Fruit fly (Drosophila melanogaster) whole organism, embryonic: Measurements from ENCODE around the gene CG5568.
A peak's percentile ranks its signal among the peaks of the same experiment; 100 is the strongest.

Experiments
- Awh ChIP-seq: fragments of 200-800 bp; sonication (Bioruptor generic); IDR thresholded peaks from 2 replicates; pipeline ENCODE4, ENCODE4 v1.3.6; 2022; ENCODE audit warnings: missing biosample characterization, missing genetic modification characterization
- CG11085 ChIP-seq: fragments of 200-800 bp; sonication (Bioruptor generic); IDR thresholded peaks from 2 replicates; pipeline ENCODE4 v1.3.6; 2022; ENCODE audit warnings: missing biosample characterization, missing genetic modification characterization
- CG12219 ChIP-seq: fragments of 200-800 bp; sonication (Bioruptor generic); optimal IDR thresholded peaks from 3 replicates; lab custom pipeline; 2018; ENCODE audit warnings: missing biosample characterization, mild to moderate bottlenecking, missing genetic modification characterization
- CG14860 ChIP-seq: fragments of 200-800 bp; sonication (Bioruptor generic); IDR thresholded peaks from 3 replicates; pipeline ENCODE4 v1.3.6; 2022; ENCODE audit warnings: missing biosample characterization, missing genetic modification characterization; ENCODE audit not compliant: partially characterized antibody
- CG15011 ChIP-seq: fragments of 200-800 bp; sonication (Bioruptor generic); optimal IDR thresholded peaks from 3 replicates; lab custom pipeline; 2018; ENCODE audit warnings: missing biosample characterization, mild to moderate bottlenecking, missing genetic modification characterization
- CG15073 ChIP-seq: fragments of 200-800 bp; sonication (Bioruptor generic); optimal IDR thresholded peaks from 2 replicates; lab custom pipeline; 2016; ENCODE audit warnings: missing biosample characterization, missing genetic modification characterization
- CG1603 ChIP-seq: fragments of 200-800 bp; sonication (Bioruptor generic); optimal IDR thresholded peaks from 2 replicates; lab custom pipeline; 2019; ENCODE audit warnings: missing biosample characterization, mild to moderate bottlenecking, missing genetic modification characterization, moderate library complexity
- CG17568 ChIP-seq: fragments of 200-800 bp; sonication (Bioruptor generic); optimal IDR thresholded peaks from 2 replicates; lab custom pipeline; 2018; ENCODE audit warnings: missing biosample characterization, mild to moderate bottlenecking, missing genetic modification characterization, moderate library complexity
- CG2712 ChIP-seq: fragments of 200-800 bp; optimal IDR thresholded peaks from 3 replicates; lab custom pipeline; 2019; ENCODE audit warnings: missing biosample characterization, mild to moderate bottlenecking, missing genetic modification characterization, moderate library complexity
- CG33557 ChIP-seq: fragments of 200-800 bp; sonication (Bioruptor generic); optimal IDR thresholded peaks from 2 replicates; lab custom pipeline; 2019; ENCODE audit warnings: missing biosample characterization, mild to moderate bottlenecking, missing genetic modification characterization, moderate library complexity
- CG3847 ChIP-seq: fragments of 200-800 bp; sonication (Bioruptor generic); IDR thresholded peaks from 2 replicates; pipeline ENCODE4 v1.3.6; 2022; ENCODE audit warnings: missing biosample characterization, missing genetic modification characterization
- CG3995 ChIP-seq: fragments of 200-800 bp; sonication (Bioruptor generic); optimal IDR thresholded peaks from 3 replicates; lab custom pipeline; 2016; ENCODE audit warnings: missing biosample characterization, missing genetic modification characterization
- CG4282 ChIP-seq: fragments of 200-800 bp; sonication (Bioruptor generic); optimal IDR thresholded peaks from 2 replicates; lab custom pipeline; 2016; ENCODE audit warnings: missing biosample characterization, missing genetic modification characterization
- CG4404 ChIP-seq: fragments of 200-800 bp; sonication (Bioruptor generic); IDR thresholded peaks from 2 replicates; pipeline ENCODE4 v1.3.6; 2022; ENCODE audit warnings: missing biosample characterization, missing genetic modification characterization
- CG6683 ChIP-seq: fragments of 200-800 bp; sonication (Bioruptor generic); optimal IDR thresholded peaks from 2 replicates; lab custom pipeline; 2017; ENCODE audit warnings: missing biosample characterization, mild to moderate bottlenecking, missing genetic modification characterization, missing genetic modification reagents
- CG7372 ChIP-seq: fragments of 200-800 bp; sonication (Bioruptor generic); IDR thresholded peaks from 2 replicates; pipeline ENCODE4 v1.3.6; 2022; ENCODE audit warnings: missing biosample characterization, missing genetic modification characterization
- CG8281 ChIP-seq: fragments of 200-800 bp; sonication (Bioruptor generic); optimal IDR thresholded peaks from 2 replicates; lab custom pipeline; 2018; ENCODE audit warnings: missing biosample characterization, mild to moderate bottlenecking, missing genetic modification characterization, moderate library complexity
- Deaf1 ChIP-seq: fragments of 200-800 bp; optimal IDR thresholded peaks from 3 replicates; lab custom pipeline; 2019; ENCODE audit warnings: missing biosample characterization, mild to moderate bottlenecking, missing genetic modification characterization, moderate library complexity
- Gsc ChIP-seq: fragments of 200-800 bp; sonication (Bioruptor generic); IDR thresholded peaks from 2 replicates; pipeline ENCODE4 v1.3.6; 2022; ENCODE audit warnings: missing biosample characterization, missing genetic modification characterization
- HLHmδ ChIP-seq: fragments of 200-800 bp; sonication (Bioruptor generic); optimal IDR thresholded peaks from 2 replicates; lab custom pipeline; 2018; ENCODE audit warnings: missing biosample characterization, mild to moderate bottlenecking, missing genetic modification characterization, moderate library complexity
- Hand ChIP-seq: fragments of 200-800 bp; sonication (Bioruptor generic); optimal IDR thresholded peaks from 2 replicates; lab custom pipeline; 2017; ENCODE audit warnings: mild to moderate bottlenecking, missing biosample characterization, missing genetic modification reagents, missing genetic modification characterization
- Hr39 ChIP-seq: fragments of >200 bp; optimal IDR thresholded peaks from 2 replicates; lab custom pipeline; 2017
- Hr51 ChIP-seq, 2 experiments: fragments of 200-800 bp; sonication (Bioruptor generic); optimal IDR thresholded peaks; 2 replicates in 1 of 2; 3 replicates in 1 of 2; lab custom pipeline; 2016 to 2018; ENCODE audit warnings: missing biosample characterization in 2 of 2, missing genetic modification characterization in 2 of 2, mild to moderate bottlenecking in 1 of 2, moderate library complexity in 1 of 2
- Mad ChIP-seq: fragments of 200-800 bp; sonication (Bioruptor generic); optimal IDR thresholded peaks from 2 replicates; lab custom pipeline; 2016; ENCODE audit warnings: missing biosample characterization, missing genetic modification characterization
- Mrtf ChIP-seq: fragments of 200-800 bp; sonication (Bioruptor generic); IDR thresholded peaks from 3 replicates; pipeline ENCODE4 v1.3.6; 2022; ENCODE audit warnings: missing biosample characterization, missing genetic modification characterization
- PHDP ChIP-seq: fragments of 200-800 bp; sonication (Bioruptor generic); optimal IDR thresholded peaks from 3 replicates; lab custom pipeline; 2018; ENCODE audit warnings: missing biosample characterization, mild to moderate bottlenecking, missing genetic modification characterization, moderate library complexity
- Sox100B ChIP-seq: fragments of 200-800 bp; sonication (Bioruptor generic); optimal IDR thresholded peaks from 3 replicates; lab custom pipeline; 2018; ENCODE audit warnings: missing biosample characterization, mild to moderate bottlenecking, missing genetic modification characterization
- ac ChIP-seq: fragments of 200-800 bp; sonication (Bioruptor generic); optimal IDR thresholded peaks from 3 replicates; lab custom pipeline; 2017; ENCODE audit warnings: missing biosample characterization, mild to moderate bottlenecking, missing genetic modification characterization
- aop ChIP-seq: fragments of 200-800 bp; sonication (Bioruptor generic); IDR thresholded peaks from 2 replicates; pipeline ENCODE4 v1.3.6; 2022; ENCODE audit warnings: missing biosample characterization, missing genetic modification characterization
- bab2 ChIP-seq: fragments of 200-800 bp; sonication (Bioruptor generic); optimal IDR thresholded peaks from 2 replicates; lab custom pipeline; 2016; ENCODE audit warnings: missing biosample characterization, missing genetic modification characterization
- br ChIP-seq: fragments of >200 bp; optimal IDR thresholded peaks from 2 replicates; lab custom pipeline; 2017
- caup ChIP-seq: fragments of 200-800 bp; sonication (Bioruptor generic); optimal IDR thresholded peaks from 3 replicates; lab custom pipeline; 2017; ENCODE audit warnings: missing biosample characterization, mild to moderate bottlenecking, missing genetic modification characterization, moderate library complexity; ENCODE audit not compliant: severe bottlenecking
- chinmo ChIP-seq: fragments of 200-800 bp; sonication (Bioruptor generic); IDR thresholded peaks from 4 replicates; pipeline ENCODE4 v1.3.6; 2022; ENCODE audit warnings: missing biosample characterization, missing genetic modification characterization; ENCODE audit not compliant: partially characterized antibody
- chn ChIP-seq: fragments of 200-800 bp; sonication (Bioruptor generic); optimal IDR thresholded peaks from 2 replicates; lab custom pipeline; 2016; ENCODE audit warnings: missing biosample characterization, missing genetic modification characterization
- esg ChIP-seq: fragments of 200-800 bp; sonication (Bioruptor generic); conservative IDR thresholded peaks from 2 replicates; pipeline ENCODE4 v1.3.6; 2022; ENCODE audit warnings: missing biosample characterization, missing genetic modification characterization
- fd96Cb ChIP-seq: fragments of 200-800 bp; sonication (Bioruptor generic); optimal IDR thresholded peaks from 2 replicates; lab custom pipeline; 2018; ENCODE audit warnings: missing biosample characterization, mild to moderate bottlenecking, missing genetic modification characterization, moderate library complexity
- klu ChIP-seq: fragments of 200-800 bp; sonication (Bioruptor generic); IDR thresholded peaks from 2 replicates; pipeline ENCODE4 v1.3.6; 2022; ENCODE audit warnings: missing biosample characterization, missing genetic modification characterization
- lbe ChIP-seq: fragments of 200-800 bp; sonication (Bioruptor generic); optimal IDR thresholded peaks from 2 replicates; lab custom pipeline; 2016; ENCODE audit warnings: missing biosample characterization, mild to moderate bottlenecking, missing genetic modification characterization
- lov ChIP-seq, 2 experiments: fragments of 200-800 bp in 1 of 2; fragments of >200 bp in 1 of 2; sonication (Bioruptor generic) in 1 of 2; IDR thresholded peaks in 1 of 2; optimal IDR thresholded peaks in 1 of 2; 2 replicates in 1 of 2; 3 replicates in 1 of 2; pipeline versions ENCODE4 v1.3.6 to Lab custom; 2017 to 2022; ENCODE audit warnings: missing biosample characterization in 1 of 2, missing genetic modification characterization in 1 of 2
- nerfin-2 ChIP-seq: fragments of 200-800 bp; sonication (Bioruptor generic); IDR thresholded peaks from 2 replicates; pipeline ENCODE4 v1.3.6; 2022; ENCODE audit warnings: missing biosample characterization, missing genetic modification characterization; ENCODE audit not compliant: partially characterized antibody
- odd ChIP-seq: fragments of 200-800 bp; sonication (Bioruptor generic); optimal IDR thresholded peaks from 2 replicates; lab custom pipeline; 2017; ENCODE audit warnings: missing biosample characterization, mild to moderate bottlenecking, missing genetic modification characterization
- org-1 ChIP-seq: fragments of 200-800 bp; sonication (Bioruptor generic); optimal IDR thresholded peaks from 2 replicates; lab custom pipeline; 2017; ENCODE audit warnings: missing biosample characterization, missing genetic modification characterization
- salm ChIP-seq: fragments of 200-800 bp; sonication (Bioruptor generic); optimal IDR thresholded peaks from 2 replicates; lab custom pipeline; 2018; ENCODE audit warnings: missing biosample characterization, mild to moderate bottlenecking, missing genetic modification characterization
- slbo ChIP-seq: fragments of 200-800 bp; sonication (Bioruptor generic); IDR thresholded peaks from 2 replicates; pipeline ENCODE4 v1.3.6; 2022; ENCODE audit warnings: missing biosample characterization, missing genetic modification characterization
- sqz ChIP-seq: fragments of 200-800 bp; sonication (Bioruptor generic); optimal IDR thresholded peaks from 3 replicates; lab custom pipeline; 2018; ENCODE audit warnings: missing biosample characterization, mild to moderate bottlenecking, missing genetic modification characterization
- trh ChIP-seq: fragments of 200-800 bp; sonication (Bioruptor generic); optimal IDR thresholded peaks from 2 replicates; lab custom pipeline; 2016; ENCODE audit warnings: missing biosample characterization, missing genetic modification characterization
- vvl ChIP-seq: fragments of 200-800 bp; sonication (Bioruptor generic); IDR thresholded peaks from 2 replicates; pipeline ENCODE4 v1.3.6; 2022; ENCODE audit warnings: missing biosample characterization, missing genetic modification characterization
- zen ChIP-seq: fragments of 200-800 bp; sonication (Bioruptor generic); optimal IDR thresholded peaks from 3 replicates; lab custom pipeline; 2018; ENCODE audit warnings: missing biosample characterization, mild to moderate bottlenecking, missing genetic modification characterization, moderate library complexity
- zf30C ChIP-seq: fragments of 200-800 bp; sonication (Bioruptor generic); optimal IDR thresholded peaks from 3 replicates; lab custom pipeline; 2018; ENCODE audit warnings: missing biosample characterization, mild to moderate bottlenecking, missing genetic modification characterization

CG5568 gene

DNA sequence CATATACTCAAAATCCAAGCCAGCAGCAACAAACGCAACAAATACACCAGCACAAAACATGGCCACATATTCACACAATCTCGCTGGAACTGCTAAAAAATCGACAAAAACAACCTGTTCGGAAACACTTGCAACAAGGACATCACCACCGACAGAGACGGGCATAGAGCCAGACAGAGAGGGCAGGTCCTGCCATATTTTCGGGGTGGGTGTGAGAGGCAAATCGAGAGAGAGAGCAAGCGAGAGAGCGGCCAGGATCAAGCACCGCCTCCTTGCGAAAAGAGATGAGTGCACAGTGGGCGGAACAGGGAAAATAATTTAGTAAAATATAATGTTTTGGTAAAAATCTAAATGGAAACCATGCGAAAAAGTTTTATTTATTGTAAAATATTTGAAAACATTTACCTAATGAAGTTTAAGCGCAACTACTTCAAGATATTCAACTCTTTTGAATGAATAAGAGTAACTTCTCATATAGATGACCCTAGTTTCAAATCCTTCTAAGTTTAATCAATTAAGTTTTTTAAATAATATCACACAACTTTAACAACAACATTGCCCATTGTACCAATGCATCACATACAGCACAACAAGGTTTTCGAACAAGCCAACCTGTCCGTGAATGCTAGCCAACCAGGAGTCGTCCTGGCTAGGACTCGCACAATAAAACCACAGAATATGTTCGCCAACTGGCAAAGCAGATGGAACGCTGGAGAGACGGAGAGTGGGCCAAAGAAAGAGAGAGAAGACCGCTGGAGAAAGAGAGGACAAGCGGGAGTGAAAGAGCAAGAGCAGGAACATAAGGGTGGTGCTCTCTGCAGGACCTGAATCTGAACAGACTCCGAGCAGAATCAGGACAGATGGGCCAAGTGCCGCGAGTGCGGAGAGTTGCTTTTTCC is 10.3 kb downstream of the CG5568 start (continued):
- TF ChIP-seq Hr39 (lab: Kevin White, UChicago) (no peak), CG11085 (GFP tag; lab: Robert Waterston, UW) (no peak), trh (GFP tag; lab: Kevin White, UChicago) (peak; percentile 7), CG6683 (GFP tag; lab: Kevin White, UChicago) (no peak), sqz (GFP tag; lab: Kevin White, UChicago) (no peak), CG8281 (no peak), CG3995 (GFP tag; lab: Kevin White, UChicago) (no peak), nerfin-2 (no peak), zf30C (GFP tag; lab: Kevin White, UChicago) (no peak), HLHmδ (no peak), chinmo (no peak), chn (GFP tag; lab: Kevin White, UChicago) (peak; percentile 51), CG7372 (GFP tag; lab: Robert Waterston, UW) (no peak), PHDP (tag; lab: Kevin White, UChicago) (no peak), CG2712 (no peak), Mad (GFP tag; lab: Kevin White, UChicago) (no peak), odd (GFP tag; lab: Kevin White, UChicago) (no peak), CG12219 (GFP tag; lab: Kevin White, UChicago) (peak; percentile 46), CG15011 (no peak), fd96Cb (tag; lab: Kevin White, UChicago) (no peak), CG14860 (no peak), salm (tag; lab: Kevin White, UChicago) (no peak), CG17568 (GFP tag; lab: Kevin White, UChicago) (no peak), vvl (no peak), CG1603 (tag; lab: Kevin White, UChicago) (peak; percentile 13), CG4404 (GFP tag; lab: Robert Waterston, UW) (no peak), CG4282 (GFP tag; lab: Kevin White, UChicago) (peak; percentile 23), caup (no peak), bab2 (GFP tag; lab: Kevin White, UChicago) (no peak), CG33557 (GFP tag; lab: Kevin White, UChicago) (peak; percentile 33), ac (GFP tag; lab: Kevin White, UChicago) (peak; percentile 54), Hr51 (GFP tag; optimal IDR thresholded peaks at IDR 0.05; lab: Kevin White, UChicago) (peak; percentile 32 to 70), Sox100B (GFP tag; lab: Kevin White, UChicago) (no peak), Hand (GFP tag; lab: Kevin White, UChicago) (peak; percentile 53), zen (tag; lab: Kevin White, UChicago) (no peak), lbe (GFP tag; lab: Kevin White, UChicago) (no peak), org-1 (GFP tag; lab: Kevin White, UChicago) (peak; percentile 27), Awh (GFP tag; lab: Robert Waterston, UW) (no peak), Deaf1 (tag; lab: Kevin White, UChicago) (peak; percentile 17), CG3847 (peak; percentile 46; the same call in 1 of the 2 replicates), slbo (GFP tag; lab: Robert Waterston, UW) (peak; percentile 60), Mrtf (GFP tag; lab: Robert Waterston, UW) (no peak), aop (no peak), esg (GFP tag; lab: Robert Waterston, UW) (peak; percentile 66), Gsc (GFP tag; lab: Robert Waterston, UW) (no peak), br (lab: Kevin White, UChicago) (no peak), lov (optimal IDR thresholded peaks at IDR 0.05; lab: Kevin White, UChicago) (no peak), lov (GFP tag; IDR thresholded peaks at IDR 0.05; lab: Robert Waterston, UW) (no peak), CG15073 (GFP tag; lab: Kevin White, UChicago) (peak; percentile 11), klu (GFP tag; lab: Robert Waterston, UW) (no peak)
